Worm (Caenorhabditis elegans): ENCODE results near the gene eif-2Bdelta.

- TF ChIP-seq mdl-1 (tag; optimal IDR thresholded peaks at IDR 0.05) (no peak), nhr-76 (tag; optimal IDR thresholded peaks at IDR 0.05) (no peak), zip-11 (GFP tag; IDR thresholded peaks at IDR 0.05) (no peak), skn-1 (tag; optimal IDR thresholded peaks at IDR 0.05) (no peak), ceh-28 (tag; optimal IDR thresholded peaks at IDR 0.05) (no peak)
Observed at ce11 chrV:9546042-9546581, 32.5 kb downstream of the eif-2Bdelta start, which contains the start of gene C50F4.6.
